Worm (Caenorhabditis elegans): Measurements from ENCODE around the gene trxr-1.

ce11 chrIV:7052135-7052534 lies 40.4 kb downstream of the trxr-1 start:
- TF ChIP-seq lin-39 (tag; optimal IDR thresholded peaks at IDR 0.05): no peak
- no peak for TF ChIP-seq zag-1 (tag; optimal IDR thresholded peaks at IDR 0.05)
- no peak for TF ChIP-seq ztf-11 (tag; optimal IDR thresholded peaks at IDR 0.05)
- no peak for TF ChIP-seq ztf-4 (tag; optimal IDR thresholded peaks at IDR 0.05)
- no peak for TF ChIP-seq unc-39 (tag; optimal IDR thresholded peaks at IDR 0.05)
- TF ChIP-seq nhr-237 (tag; optimal IDR thresholded peaks at IDR 0.05): no peak
- no peak for TF ChIP-seq nfya-1 (tag; optimal IDR thresholded peaks at IDR 0.05; ENCODE audit: insufficient read depth)
- TF ChIP-seq mdl-1 (tag; optimal IDR thresholded peaks at IDR 0.05): no peak
- no peak for TF ChIP-seq ceh-82 (tag; optimal IDR thresholded peaks at IDR 0.05)
- no peak for TF ChIP-seq nhr-11 (tag; optimal IDR thresholded peaks at IDR 0.05)
- TF ChIP-seq egl-5 (tag; optimal IDR thresholded peaks at IDR 0.05): no peak
- no peak for TF ChIP-seq skn-1 (tag; optimal IDR thresholded peaks at IDR 0.05)
- no peak for TF ChIP-seq aly-2 (tag; optimal IDR thresholded peaks at IDR 0.05)

All from whole organism, L3 larva.